Fruit fly (Drosophila melanogaster): ENCODE measurements around the gene CG31088.

The CG31088 gene

dm6 chr3R:15972979-15973486, 22.3 kb upstream of the CG31088 start, which contains the start of gene Hel89B (continued):
- TF ChIP-seq acj6 (GFP tag; optimal IDR thresholded peaks at IDR 0.05) (peak; percentile 35), ss (GFP tag; optimal IDR thresholded peaks at IDR 0.05) (peak in 1 of 2 experiments; percentile 10), CG11902 (GFP tag; optimal IDR thresholded peaks at IDR 0.05) (peak; percentile 50), CG6854 (GFP tag; optimal IDR thresholded peaks at IDR 0.05) (peak; percentile 50), CG8632 (GFP tag; optimal IDR thresholded peaks at IDR 0.05) (no peak), net (GFP tag; optimal IDR thresholded peaks at IDR 0.05) (peak; percentile 34), CG6276 (GFP tag; optimal IDR thresholded peaks at IDR 0.05) (no peak), Gug (GFP tag; IDR thresholded peaks at IDR 0.05) (no peak), salr (GFP tag; optimal IDR thresholded peaks at IDR 0.05) (no peak), CG10669 (GFP tag; optimal IDR thresholded peaks at IDR 0.05) (no peak), dac (GFP tag; optimal IDR thresholded peaks at IDR 0.05) (peak; percentile 36), CG6808 (GFP tag; optimal IDR thresholded peaks at IDR 0.05) (no peak), Sox102F (GFP tag; optimal IDR thresholded peaks at IDR 0.05) (no peak), CG11762 (GFP tag; optimal IDR thresholded peaks at IDR 0.05; ENCODE audit: insufficient read depth) (no peak), topi (GFP tag; optimal IDR thresholded peaks at IDR 0.05) (no peak), CG10631 (GFP tag; optimal IDR thresholded peaks at IDR 0.05) (peak; percentile 56), cyc (GFP tag; optimal IDR thresholded peaks at IDR 0.05) (peak; percentile 61), Sox15 (GFP tag; optimal IDR thresholded peaks at IDR 0.05) (peak; percentile 49), CG3032 (tag; optimal IDR thresholded peaks at IDR 0.05) (peak; percentile 71), CG15336 (GFP tag; IDR thresholded peaks at IDR 0.05) (no peak), Eip78C (GFP tag) (peak; percentile 80), OdsH (GFP tag; optimal IDR thresholded peaks at IDR 0.05) (peak; percentile 47), Eip75B (GFP tag; optimal IDR thresholded peaks at IDR 0.05) (peak; percentile 1), CG9139 (GFP tag; optimal IDR thresholded peaks at IDR 0.05) (no peak), CG8119 (GFP tag; IDR thresholded peaks at IDR 0.05) (no peak), Sox14 (GFP tag; optimal IDR thresholded peaks at IDR 0.05) (peak; percentile 41), Blimp-1 (GFP tag; optimal IDR thresholded peaks at IDR 0.05) (no peak), Hr39 (GFP tag; optimal IDR thresholded peaks at IDR 0.05) (peak; percentile 63), Eip93F (GFP tag; optimal IDR thresholded peaks at IDR 0.05) (no peak)

- TF ChIP-seq Eip78C (GFP tag) (peak; percentile 21), fkh (GFP tag; optimal IDR thresholded peaks at IDR 0.05) (no peak), ss (GFP tag; optimal IDR thresholded peaks at IDR 0.05) (peak; percentile 13 to 45), CG6854 (GFP tag; optimal IDR thresholded peaks at IDR 0.05) (peak; percentile 12), CG1621 (tag; optimal IDR thresholded peaks at IDR 0.05) (peak; percentile 15), CG6808 (GFP tag; optimal IDR thresholded peaks at IDR 0.05) (peak; percentile 10)
Observed at dm6 chr3R:15972298-15972978, 21.7 kb upstream of the CG31088 start, which contains the start of gene mor. mor (minus strand) TSS chr3R:15972913.

- peak; percentile 92 for TF ChIP-seq CG10631 (GFP tag; optimal IDR thresholded peaks at IDR 0.05)
- peak; percentile 84 for TF ChIP-seq CG6792 (GFP tag; optimal IDR thresholded peaks at IDR 0.05)
- TF ChIP-seq lz (GFP tag; optimal IDR thresholded peaks at IDR 0.05), result peak; percentile 95
- no peak for TF ChIP-seq salr (GFP tag; optimal IDR thresholded peaks at IDR 0.05)
- no peak for TF ChIP-seq CG32006 (GFP tag; optimal IDR thresholded peaks at IDR 0.05)
- TF ChIP-seq Lpt (GFP tag; optimal IDR thresholded peaks at IDR 0.05), result no peak
- TF ChIP-seq CG16779 (tag; optimal IDR thresholded peaks at IDR 0.05), result peak; percentile 60
- TF ChIP-seq dac (GFP tag; optimal IDR thresholded peaks at IDR 0.05), result peak; percentile 65
- peak; percentile 67 for TF ChIP-seq cyc (GFP tag; optimal IDR thresholded peaks at IDR 0.05)
- peak; percentile 89 for TF ChIP-seq Ets96B (tag; optimal IDR thresholded peaks at IDR 0.05)
- peak; percentile 61 for TF ChIP-seq spab (GFP tag; optimal IDR thresholded peaks at IDR 0.05)
- peak; percentile 92 for TF ChIP-seq Smox (GFP tag; optimal IDR thresholded peaks at IDR 0.05)
- peak; percentile 77 for TF ChIP-seq CG3032 (tag; optimal IDR thresholded peaks at IDR 0.05)
- no peak for TF ChIP-seq vri (GFP tag; optimal IDR thresholded peaks at IDR 0.05)
- TF ChIP-seq Sox15 (GFP tag; optimal IDR thresholded peaks at IDR 0.05), result peak; percentile 85
- no peak for TF ChIP-seq CG1621 (tag; optimal IDR thresholded peaks at IDR 0.05)
- peak; percentile 88 for TF ChIP-seq CG8632 (GFP tag; optimal IDR thresholded peaks at IDR 0.05)
- no peak for TF ChIP-seq CG11762 (GFP tag; optimal IDR thresholded peaks at IDR 0.05; ENCODE audit: insufficient read depth)
- no peak for TF ChIP-seq CG3919 (GFP tag; optimal IDR thresholded peaks at IDR 0.05)
- peak; percentile 79 for TF ChIP-seq topi (GFP tag; optimal IDR thresholded peaks at IDR 0.05)
- TF ChIP-seq CG31627 (GFP tag; optimal IDR thresholded peaks at IDR 0.05), result peak; percentile 95
- TF ChIP-seq CG7368 (GFP tag; optimal IDR thresholded peaks at IDR 0.05), result no peak
- TF ChIP-seq OdsH (GFP tag; optimal IDR thresholded peaks at IDR 0.05), result peak; percentile 93
- peak; percentile 62 for TF ChIP-seq CG8319 (GFP tag; optimal IDR thresholded peaks at IDR 0.05)
- no peak for TF ChIP-seq CG6276 (GFP tag; optimal IDR thresholded peaks at IDR 0.05)
- peak; percentile 94 for TF ChIP-seq esn (GFP tag; optimal IDR thresholded peaks at IDR 0.05)
Observed at dm6 chr3R:15965169-15965568, 14.4 kb upstream of the CG31088 start, which contains the start of the genes CG32856 and Rbf2. CG32856 (minus strand) TSS chr3R:15965351. Rbf2 (plus strand) TSS chr3R:15965446.
